Worm (Caenorhabditis elegans) whole organism, L4 larva: ENCODE measurements around the gene F56C3.8.

Experiments
- D1046.2 ChIP-seq: fragments of 200-800 bp; sonication (Bioruptor generic); IDR thresholded peaks from 2 replicates; pipeline ENCODE4 v1.3.6; 2022; ENCODE audit warnings: missing genetic modification characterization, missing compliant biosample characterization
- F10B5.3 ChIP-seq: sonication (generic microtip); optimal IDR thresholded peaks from 2 replicates; lab custom pipeline; 2016; ENCODE audit warnings: mild to moderate bottlenecking, missing genetic modification characterization, missing compliant biosample characterization
- F26F4.8 ChIP-seq: fragments of 200-800 bp; sonication (Bioruptor generic); conservative IDR thresholded peaks from 2 replicates; pipeline ENCODE4 v1.3.6; 2022; ENCODE audit warnings: missing genetic modification characterization, missing compliant biosample characterization
- R02D3.7 ChIP-seq: fragments of 150-350 bp; sonication (generic microtip); optimal IDR thresholded peaks from 3 replicates; lab custom pipeline; 2014; ENCODE audit warnings: missing biosample characterization, missing genetic modification characterization
- T26A8.4 ChIP-seq: fragments of 200-800 bp; sonication (Bioruptor generic); IDR thresholded peaks from 2 replicates; pipeline ENCODE4 v1.3.6; 2022; ENCODE audit warnings: missing genetic modification characterization, missing compliant biosample characterization
- Y105C5A.15 ChIP-seq: fragments of 200-800 bp; sonication (Bioruptor generic); IDR thresholded peaks from 2 replicates; pipeline ENCODE4 v1.3.6; 2022; ENCODE audit warnings: missing genetic modification characterization, missing compliant biosample characterization
- ZK337.2 ChIP-seq: fragments of 200-800 bp; sonication (Bioruptor generic); IDR thresholded peaks from 2 replicates; pipeline ENCODE4 v1.3.6; 2022; ENCODE audit warnings: missing genetic modification reagents, missing genetic modification characterization, missing compliant biosample characterization
- aly-2 ChIP-seq: sonication (generic microtip); optimal IDR thresholded peaks from 2 replicates; lab custom pipeline; 2018; ENCODE audit warnings: missing biosample characterization, missing genetic modification characterization
- ceh-62 ChIP-seq: sonication (generic microtip); optimal IDR thresholded peaks from 2 replicates; lab custom pipeline; 2017; ENCODE audit warnings: missing biosample characterization, missing genetic modification characterization
- ceh-82 ChIP-seq: sonication (generic microtip); optimal IDR thresholded peaks from 2 replicates; lab custom pipeline; 2017; ENCODE audit warnings: missing biosample characterization, missing genetic modification characterization
- cey-2 ChIP-seq: sonication (generic microtip); optimal IDR thresholded peaks from 3 replicates; lab custom pipeline; 2017; ENCODE audit warnings: missing genetic modification characterization, mild to moderate bottlenecking, missing compliant biosample characterization, antibody characterized with exemption, borderline replicate concordance; ENCODE audit not compliant: insufficient read depth
- ctbp-1 ChIP-seq: fragments of 200-800 bp; sonication (Bioruptor generic); IDR thresholded peaks from 2 replicates; pipeline ENCODE4 v1.3.6; 2022; ENCODE audit warnings: missing genetic modification reagents, missing genetic modification characterization, missing compliant biosample characterization
- daf-19 ChIP-seq: fragments of 200-800 bp; sonication (Bioruptor generic); conservative IDR thresholded peaks from 2 replicates; pipeline ENCODE4 v1.3.6; 2022; ENCODE audit warnings: missing genetic modification characterization, missing compliant biosample characterization
- dmd-6 ChIP-seq: fragments of 200-800 bp; sonication (Bioruptor generic); IDR thresholded peaks from 2 replicates; pipeline ENCODE4 v1.3.6; 2022; ENCODE audit warnings: missing genetic modification reagents, missing genetic modification characterization, missing compliant biosample characterization
- dmd-8 ChIP-seq: fragments of 200-800 bp; sonication (Bioruptor generic); IDR thresholded peaks from 2 replicates; pipeline ENCODE4 v1.3.6; 2022; ENCODE audit warnings: missing genetic modification characterization, missing compliant biosample characterization
- dmd-9 ChIP-seq: fragments of 200-800 bp; sonication (Bioruptor generic); IDR thresholded peaks from 2 replicates; pipeline ENCODE4 v1.3.6; 2022; ENCODE audit warnings: missing genetic modification reagents, missing genetic modification characterization, missing compliant biosample characterization
- hif-1 ChIP-seq, 2 experiments: sonication (generic microtip); optimal IDR thresholded peaks; 2 replicates each; lab custom pipeline; 2016 to 2017; ENCODE audit warnings: missing compliant biosample characterization in 2 of 2, missing genetic modification characterization in 2 of 2, missing genetic modification reagents in 2 of 2, missing genotype in 2 of 2, mild to moderate bottlenecking in 1 of 2
- hlh-30 ChIP-seq: sonication (generic microtip); optimal IDR thresholded peaks from 2 replicates; lab custom pipeline; 2017; ENCODE audit warnings: antibody characterized with exemption, mild to moderate bottlenecking, missing genetic modification characterization, missing compliant biosample characterization; ENCODE audit not compliant: insufficient read depth
- jun-1 ChIP-seq: fragments of 150-350 bp; optimal IDR thresholded peaks from 2 replicates; lab custom pipeline; 2014; ENCODE audit warnings: missing biosample characterization, missing genetic modification reagents, missing genetic modification characterization
- lim-7 ChIP-seq: fragments of 200-800 bp; sonication (Bioruptor generic); IDR thresholded peaks from 2 replicates; pipeline ENCODE4 v1.3.6; 2022; ENCODE audit warnings: missing genetic modification characterization, missing compliant biosample characterization
- lin-1 ChIP-seq: fragments of 200-800 bp; sonication (Bioruptor generic); IDR thresholded peaks from 2 replicates; pipeline ENCODE4 v1.3.6; 2022; ENCODE audit warnings: missing genetic modification reagents, missing genetic modification characterization, missing compliant biosample characterization
- lin-15B ChIP-seq: fragments of 150-350 bp; sonication (generic microtip); optimal IDR thresholded peaks from 3 replicates; lab custom pipeline; 2014; ENCODE audit warnings: missing biosample characterization, missing genetic modification characterization
- lin-39 ChIP-seq: fragments of 150-350 bp; optimal IDR thresholded peaks from 2 replicates; lab custom pipeline; 2014; ENCODE audit warnings: missing biosample characterization, missing genetic modification reagents, missing genetic modification characterization
- lir-3 ChIP-seq: sonication (generic microtip); optimal IDR thresholded peaks from 2 replicates; lab custom pipeline; 2016; ENCODE audit warnings: mild to moderate bottlenecking, missing genetic modification characterization, missing compliant biosample characterization
- mep-1 ChIP-seq: fragments of 150-350 bp; sonication (generic microtip); optimal IDR thresholded peaks from 3 replicates; lab custom pipeline; 2014; ENCODE audit warnings: missing biosample characterization, missing genetic modification characterization
- mxl-2 ChIP-seq: fragments of 200-800 bp; sonication (Bioruptor generic); conservative IDR thresholded peaks from 2 replicates; pipeline ENCODE4 v1.3.6; 2022; ENCODE audit warnings: missing genetic modification reagents, missing genetic modification characterization, missing compliant biosample characterization
- nhr-10 ChIP-seq: fragments of 150-350 bp; optimal IDR thresholded peaks from 2 replicates; lab custom pipeline; 2014; ENCODE audit warnings: missing biosample characterization, missing genetic modification characterization
- nhr-237 ChIP-seq: sonication (generic microtip); optimal IDR thresholded peaks from 2 replicates; lab custom pipeline; 2017; ENCODE audit warnings: missing biosample characterization, missing genetic modification characterization
- nhr-25 ChIP-seq: sonication (generic microtip); optimal IDR thresholded peaks from 2 replicates; lab custom pipeline; 2017; ENCODE audit warnings: missing genetic modification characterization, mild to moderate bottlenecking, missing compliant biosample characterization, antibody characterized with exemption, moderate library complexity, borderline replicate concordance; ENCODE audit not compliant: insufficient read depth
- nhr-41 ChIP-seq: fragments of 200-800 bp; sonication (Bioruptor generic); IDR thresholded peaks from 2 replicates; pipeline ENCODE4 v1.3.6; 2022; ENCODE audit warnings: missing genetic modification reagents, missing genetic modification characterization, missing compliant biosample characterization
- nhr-48 ChIP-seq: sonication (generic microtip); optimal IDR thresholded peaks from 2 replicates; lab custom pipeline; 2016; ENCODE audit warnings: mild to moderate bottlenecking, missing genetic modification characterization, missing compliant biosample characterization
- nhr-76 ChIP-seq: fragments of 150-350 bp; optimal IDR thresholded peaks from 2 replicates; lab custom pipeline; 2014; ENCODE audit warnings: missing biosample characterization, missing genetic modification characterization
- php-3 ChIP-seq: fragments of 200-800 bp; sonication (Bioruptor generic); IDR thresholded peaks from 2 replicates; pipeline ENCODE4 v1.3.6; 2022; ENCODE audit warnings: missing genetic modification reagents, missing genetic modification characterization, missing compliant biosample characterization
- pqm-1 ChIP-seq: sonication (generic microtip); optimal IDR thresholded peaks from 2 replicates; lab custom pipeline; 2017; ENCODE audit warnings: missing biosample characterization, missing genetic modification characterization
- rbr-2 ChIP-seq: sonication (generic microtip); optimal IDR thresholded peaks from 2 replicates; lab custom pipeline; 2016; ENCODE audit warnings: missing genotype, missing genetic modification characterization, missing compliant biosample characterization
- sdz-12 ChIP-seq: fragments of 200-800 bp; sonication (Bioruptor generic); optimal IDR thresholded peaks from 2 replicates; lab custom pipeline; 2018; ENCODE audit warnings: mild to moderate bottlenecking, missing genetic modification characterization, missing compliant biosample characterization
- set-16 ChIP-seq: fragments of 200-800 bp; sonication (Bioruptor generic); IDR thresholded peaks from 2 replicates; pipeline ENCODE4 v1.3.6; 2022; ENCODE audit warnings: missing genetic modification reagents, missing genetic modification characterization, missing compliant biosample characterization
- snpc-1.2 ChIP-seq: fragments of 200-800 bp; sonication (Bioruptor generic); IDR thresholded peaks from 2 replicates; pipeline ENCODE4 v1.3.6; 2022; ENCODE audit warnings: missing genetic modification reagents, missing genetic modification characterization, missing compliant biosample characterization
- snpc-4 ChIP-seq: fragments of 150-350 bp; optimal IDR thresholded peaks from 2 replicates; lab custom pipeline; 2014; ENCODE audit warnings: missing biosample characterization, missing genetic modification characterization
- spr-1 ChIP-seq: sonication (generic microtip); optimal IDR thresholded peaks from 2 replicates; lab custom pipeline; 2016; ENCODE audit warnings: mild to moderate bottlenecking, missing genetic modification characterization, missing compliant biosample characterization
- tag-97 ChIP-seq: fragments of 200-800 bp; sonication (Bioruptor generic); IDR thresholded peaks from 2 replicates; pipeline ENCODE4 v1.3.6; 2022; ENCODE audit warnings: missing genetic modification characterization, missing compliant biosample characterization
- tra-1 ChIP-seq: fragments of 200-800 bp; sonication (Bioruptor generic); IDR thresholded peaks from 2 replicates; pipeline ENCODE4 v1.3.6; 2022; ENCODE audit warnings: missing genetic modification reagents, missing genetic modification characterization, missing compliant biosample characterization
- vab-7 ChIP-seq: fragments of 200-800 bp; sonication (Bioruptor generic); IDR thresholded peaks from 2 replicates; pipeline ENCODE4 v1.3.6; 2022; ENCODE audit warnings: missing genetic modification reagents, missing genetic modification characterization, missing compliant biosample characterization
- zfp-2 ChIP-seq: sonication (generic microtip); optimal IDR thresholded peaks from 2 replicates; lab custom pipeline; 2016; ENCODE audit warnings: mild to moderate bottlenecking, missing genetic modification characterization, missing compliant biosample characterization
- zip-11 ChIP-seq: fragments of 200-800 bp; sonication (Bioruptor generic); IDR thresholded peaks from 2 replicates; pipeline ENCODE4 v1.3.6; 2022; ENCODE audit warnings: missing genetic modification characterization, missing compliant biosample characterization

Gene F56C3.8

ce11 chrX:1344818-1345217 lies 39.6 kb downstream of the F56C3.8 start (continued):
- TF ChIP-seq snpc-1.2 (GFP tag; lab: Robert Waterston, UW) (no peak), zip-11 (GFP tag; lab: Robert Waterston, UW) (peak; percentile 73; the same call in 1 of the 2 replicates), lin-1 (GFP tag; lab: Robert Waterston, UW) (peak; percentile 89), dmd-6 (GFP tag; lab: Robert Waterston, UW) (peak; percentile 92), lim-7 (GFP tag; lab: Robert Waterston, UW) (no peak), Y105C5A.15 (GFP tag; lab: Robert Waterston, UW) (0 out of 2 replicates have a peak, but pooled peaks have one; percentile 51), lin-15B (peak; percentile 3), set-16 (no peak), aly-2 (tag; lab: Kevin White, UChicago) (no peak), nhr-10 (tag; lab: Kevin White, UChicago) (peak; percentile 96), tra-1 (GFP tag; lab: Robert Waterston, UW) (peak; percentile 87), tag-97 (GFP tag; lab: Robert Waterston, UW) (no peak), vab-7 (GFP tag; lab: Robert Waterston, UW) (peak; percentile 78), ceh-62 (tag; lab: Kevin White, UChicago) (no peak), dmd-9 (GFP tag; lab: Robert Waterston, UW) (peak; percentile 68; the same call in 1 of the 2 replicates), sdz-12 (no peak), lir-3 (tag; lab: Kevin White, UChicago) (peak; percentile 78), nhr-76 (tag; lab: Kevin White, UChicago) (peak; percentile 77)

ce11 chrX:1344321-1344720 lies 40.1 kb downstream of the F56C3.8 start, which contains the start of gene ins-39:
ins-39 (minus strand) TSS chrX:1344421.
- no peak for TF ChIP-seq zip-11 (GFP tag; lab: Robert Waterston, UW)

DNA sequence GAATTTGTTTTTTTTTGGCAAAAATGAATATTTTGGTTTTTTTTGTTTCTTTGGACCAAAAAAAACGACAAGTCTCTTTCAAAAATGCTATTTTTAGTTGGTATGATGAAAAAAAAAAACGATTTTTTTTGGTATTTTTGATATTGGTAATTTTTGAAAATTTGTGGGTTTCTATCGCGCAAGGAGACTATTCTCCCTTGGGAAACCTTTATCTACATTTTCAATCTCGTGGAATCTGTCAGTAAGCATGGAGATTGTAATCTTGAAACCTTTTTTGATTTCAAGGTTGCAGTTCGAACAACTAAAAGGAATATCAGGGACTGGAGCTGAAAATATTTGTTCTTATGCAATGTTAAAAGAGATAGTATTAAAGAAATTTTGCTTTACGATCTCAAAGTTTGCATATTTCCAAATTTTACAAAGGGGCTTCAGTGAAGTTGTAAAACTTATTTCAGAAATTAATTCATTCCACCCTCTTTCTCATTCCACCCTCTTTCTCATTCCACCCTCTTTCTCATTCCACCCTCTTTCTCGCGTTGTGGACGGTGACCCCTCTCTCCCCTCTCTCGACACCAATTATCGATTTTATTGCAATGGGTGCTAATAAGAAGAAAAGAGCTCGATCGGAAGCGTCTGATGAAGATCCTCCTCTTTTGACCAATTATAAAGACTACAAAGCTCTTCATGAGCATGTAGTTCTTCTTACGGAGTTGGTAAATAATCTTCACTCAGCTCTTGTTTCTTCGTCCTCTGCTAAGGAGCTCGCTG lies 45.3 kb downstream of the F56C3.8 start:
- no peak for TF ChIP-seq D1046.2 (GFP tag; lab: Robert Waterston, UW)
- no peak for TF ChIP-seq ceh-82 (tag; lab: Kevin White, UChicago)
- no peak for TF ChIP-seq daf-19 (GFP tag; lab: Robert Waterston, UW)
- TF ChIP-seq spr-1 (tag; lab: Kevin White, UChicago) = no peak
- TF ChIP-seq snpc-4 (tag; lab: Kevin White, UChicago) = no peak
- no peak for TF ChIP-seq F26F4.8 (GFP tag; lab: Robert Waterston, UW)
- TF ChIP-seq mxl-2 (GFP tag; lab: Robert Waterston, UW) = no peak
- no peak for TF ChIP-seq dmd-8
- no peak for TF ChIP-seq ctbp-1 (GFP tag; lab: Robert Waterston, UW)
- TF ChIP-seq F10B5.3 (tag; lab: Kevin White, UChicago) = peak; percentile 62
- no peak for TF ChIP-seq php-3
- no peak for TF ChIP-seq zip-11 (GFP tag; lab: Robert Waterston, UW)
- TF ChIP-seq lin-39 (tag; lab: Kevin White, UChicago) = no peak
- no peak for TF ChIP-seq nhr-41 (GFP tag; lab: Robert Waterston, UW)
- no peak for TF ChIP-seq zfp-2
- TF ChIP-seq nhr-237 (tag; lab: Kevin White, UChicago) = no peak
- peak; percentile 51 for TF ChIP-seq mep-1 (tag; lab: Kevin White, UChicago)
- peak; percentile 19 for TF ChIP-seq jun-1 (tag; lab: Kevin White, UChicago)
- no peak for TF ChIP-seq tag-97 (GFP tag; lab: Robert Waterston, UW)
- TF ChIP-seq T26A8.4 = 0 out of 2 replicates have a peak, but pooled peaks have one; percentile 26
- TF ChIP-seq lin-15B = no peak
- no peak for TF ChIP-seq hlh-30 (tag; lab: Kevin White, UChicago)
- no peak for TF ChIP-seq hif-1 (tag; optimal IDR thresholded peaks at IDR 0.05; lab: Kevin White, UChicago)
- TF ChIP-seq ZK337.2 (GFP tag; lab: Robert Waterston, UW) = no peak
- no peak for TF ChIP-seq cey-2 (tag; lab: Kevin White, UChicago)
- no peak for TF ChIP-seq set-16
- TF ChIP-seq pqm-1 (tag; lab: Kevin White, UChicago) = no peak
- no peak for TF ChIP-seq nhr-25 (tag; lab: Kevin White, UChicago)
- no peak for TF ChIP-seq dmd-6 (GFP tag; lab: Robert Waterston, UW)
- no peak for TF ChIP-seq nhr-48 (tag; lab: Kevin White, UChicago)
- no peak for TF ChIP-seq sdz-12
- TF ChIP-seq R02D3.7 (tag; lab: Kevin White, UChicago) = no peak
- peak; percentile 15 for TF ChIP-seq rbr-2 (tag; lab: Kevin White, UChicago)
